Fruit fly (Drosophila melanogaster) whole organism, embryonic: Measurements from ENCODE around the gene Cow.

Experiments used
- Atf6 ChIP-seq: fragments of 200-800 bp; sonication (Bioruptor generic); IDR thresholded peaks from 2 replicates; pipeline ENCODE4 v1.3.6; 2022; ENCODE audit warnings: missing biosample characterization, missing genetic modification characterization
- B-H1 ChIP-seq: fragments of 200-800 bp; sonication (Bioruptor generic); IDR thresholded peaks from 3 replicates; pipeline ENCODE4 v1.3.6; 2022; ENCODE audit warnings: missing biosample characterization, missing genetic modification characterization
- CG11093 ChIP-seq: fragments of 200-800 bp; sonication (Bioruptor generic); IDR thresholded peaks from 3 replicates; pipeline ENCODE4 v1.3.6; 2022; ENCODE audit warnings: missing biosample characterization, missing genetic modification characterization
- CG12942 ChIP-seq: fragments of 200-800 bp; sonication (Bioruptor generic); optimal IDR thresholded peaks from 3 replicates; lab custom pipeline; 2016; ENCODE audit warnings: missing biosample characterization, missing genetic modification characterization
- CG13287 ChIP-seq: fragments of 200-800 bp; sonication (Bioruptor generic); IDR thresholded peaks from 2 replicates; pipeline ENCODE4 v1.3.6; 2022; ENCODE audit warnings: missing biosample characterization, missing genetic modification characterization; ENCODE audit not compliant: partially characterized antibody
- CG14014 ChIP-seq: fragments of 200-800 bp; sonication (Bioruptor generic); IDR thresholded peaks from 2 replicates; pipeline ENCODE4 v1.3.6; 2022; ENCODE audit warnings: missing biosample characterization, missing genetic modification characterization
- CG14965 ChIP-seq: fragments of 200-800 bp; sonication (Bioruptor generic); optimal IDR thresholded peaks from 2 replicates; lab custom pipeline; 2016; ENCODE audit warnings: missing biosample characterization, missing genetic modification characterization, borderline replicate concordance
- CG15011 ChIP-seq: fragments of 200-800 bp; sonication (Bioruptor generic); optimal IDR thresholded peaks from 3 replicates; lab custom pipeline; 2018; ENCODE audit warnings: missing biosample characterization, mild to moderate bottlenecking, missing genetic modification characterization
- CG1647 ChIP-seq: fragments of 200-800 bp; sonication (Bioruptor generic); optimal IDR thresholded peaks from 3 replicates; lab custom pipeline; 2016; ENCODE audit warnings: missing biosample characterization, missing genetic modification characterization
- CG17385 ChIP-seq: fragments of 200-800 bp; sonication (Bioruptor generic); optimal IDR thresholded peaks from 3 replicates; lab custom pipeline; 2018; ENCODE audit warnings: missing biosample characterization, mild to moderate bottlenecking, missing genetic modification characterization
- CG1792 ChIP-seq: fragments of 200-800 bp; sonication (Bioruptor generic); optimal IDR thresholded peaks from 2 replicates; lab custom pipeline; 2016; ENCODE audit warnings: missing biosample characterization, missing genetic modification characterization
- CG30403 ChIP-seq: fragments of 200-800 bp; sonication (Bioruptor generic); optimal IDR thresholded peaks from 3 replicates; lab custom pipeline; 2016; ENCODE audit warnings: missing biosample characterization, missing genetic modification characterization
- CG4617 ChIP-seq: fragments of 200-800 bp; sonication (Bioruptor generic); optimal IDR thresholded peaks from 3 replicates; lab custom pipeline; 2016; ENCODE audit warnings: missing biosample characterization, missing genetic modification characterization, borderline replicate concordance
- CG6791 ChIP-seq: fragments of 200-800 bp; sonication (Bioruptor generic); IDR thresholded peaks from 3 replicates; pipeline ENCODE4 v1.3.6; 2022; ENCODE audit warnings: missing biosample characterization, missing genetic modification characterization; ENCODE audit not compliant: partially characterized antibody
- CG7357 ChIP-seq: fragments of 200-800 bp; sonication (Bioruptor generic); IDR thresholded peaks from 3 replicates; pipeline ENCODE4 v1.3.6; 2022; ENCODE audit warnings: missing biosample characterization, missing genetic modification characterization
- CG7786 ChIP-seq: fragments of 200-800 bp; sonication (Bioruptor generic); optimal IDR thresholded peaks from 2 replicates; lab custom pipeline; 2016; ENCODE audit warnings: missing biosample characterization, missing genetic modification characterization
- CG8478 ChIP-seq: fragments of >200 bp; optimal IDR thresholded peaks from 2 replicates; lab custom pipeline; 2018
- CG8944 ChIP-seq: fragments of 200-800 bp; sonication (Bioruptor generic); optimal IDR thresholded peaks from 3 replicates; lab custom pipeline; 2016; ENCODE audit warnings: missing biosample characterization, missing genetic modification characterization
- CG9932 ChIP-seq: fragments of 200-800 bp; sonication (Bioruptor generic); IDR thresholded peaks from 2 replicates; pipeline ENCODE4 v1.3.6; 2022; ENCODE audit warnings: missing biosample characterization, missing genetic modification characterization
- CoRest ChIP-seq: fragments of 200-800 bp; sonication (Bioruptor generic); optimal IDR thresholded peaks from 3 replicates; lab custom pipeline; 2018; ENCODE audit warnings: missing biosample characterization, mild to moderate bottlenecking, missing genetic modification characterization, moderate library complexity
- D19B ChIP-seq: fragments of 200-800 bp; sonication (Bioruptor generic); optimal IDR thresholded peaks from 2 replicates; lab custom pipeline; 2017; ENCODE audit warnings: missing biosample characterization, mild to moderate bottlenecking, missing genetic modification characterization
- Deaf1 ChIP-seq: fragments of 200-800 bp; optimal IDR thresholded peaks from 3 replicates; lab custom pipeline; 2019; ENCODE audit warnings: missing biosample characterization, mild to moderate bottlenecking, missing genetic modification characterization, moderate library complexity
- Dip3 ChIP-seq: fragments of 200-800 bp; sonication (Bioruptor generic); optimal IDR thresholded peaks from 3 replicates; lab custom pipeline; 2016; ENCODE audit warnings: missing biosample characterization, missing genetic modification characterization
- H15 ChIP-seq: fragments of 200-800 bp; sonication (Bioruptor generic); IDR thresholded peaks from 3 replicates; pipeline ENCODE4 v1.3.6; 2022; ENCODE audit warnings: missing biosample characterization, missing genetic modification characterization
- Hmx ChIP-seq: fragments of 200-800 bp; sonication (Bioruptor generic); optimal IDR thresholded peaks from 2 replicates; lab custom pipeline; 2016; ENCODE audit warnings: missing biosample characterization, missing genetic modification characterization
- Hr78 ChIP-seq, 2 experiments: fragments of 200-800 bp in 1 of 2; fragments of >200 bp in 1 of 2; sonication (Bioruptor generic) in 1 of 2; optimal IDR thresholded peaks; 2 replicates each; lab custom pipeline; 2017 to 2019; ENCODE audit warnings: missing biosample characterization in 2 of 2, missing genetic modification characterization in 2 of 2, mild to moderate bottlenecking in 1 of 2, moderate library complexity in 1 of 2
- MTF-1 ChIP-seq: fragments of 200-800 bp; sonication (Bioruptor generic); optimal IDR thresholded peaks from 2 replicates; lab custom pipeline; 2018; ENCODE audit warnings: missing biosample characterization, mild to moderate bottlenecking, missing genetic modification characterization, borderline replicate concordance
- Med ChIP-seq: fragments of 200-800 bp; sonication (Bioruptor generic); peaks from one replicate; lab custom pipeline; 2016; ENCODE audit warnings: missing biosample characterization, missing genetic modification characterization, mild to moderate bottlenecking, inconsistent platforms, moderate library complexity
- Meics ChIP-seq: fragments of 200-800 bp; sonication (Bioruptor generic); optimal IDR thresholded peaks from 2 replicates; lab custom pipeline; 2017; ENCODE audit warnings: missing biosample characterization, mild to moderate bottlenecking, missing genetic modification characterization
- Myb ChIP-seq: fragments of 200-800 bp; sonication (Bioruptor generic); optimal IDR thresholded peaks from 2 replicates; lab custom pipeline; 2016; ENCODE audit warnings: missing biosample characterization, missing genetic modification characterization
- Side ChIP-seq: fragments of 200-800 bp; sonication (Bioruptor generic); optimal IDR thresholded peaks from 2 replicates; lab custom pipeline; 2016; ENCODE audit warnings: missing biosample characterization, missing genetic modification characterization
- Stat92E ChIP-seq, 3 experiments: fragments of >200 bp in 2 of 3; fragments of 200-800 bp in 1 of 3; sonication (Bioruptor generic) in 1 of 3; optimal IDR thresholded peaks; 2 replicates each; lab custom pipeline; 2017 to 2019; ENCODE audit warnings: missing biosample characterization in 3 of 3, missing genetic modification characterization in 3 of 3, mild to moderate bottlenecking in 1 of 3, moderate library complexity in 1 of 3
- Tbp ChIP-seq: fragments of >200 bp; optimal IDR thresholded peaks from 2 replicates; lab custom pipeline; 2018; ENCODE audit warnings: missing biosample characterization, missing genetic modification characterization
- amos ChIP-seq: fragments of 200-800 bp; sonication (Bioruptor generic); IDR thresholded peaks from 2 replicates; pipeline ENCODE4 v1.3.6; 2022; ENCODE audit warnings: missing biosample characterization, missing genetic modification characterization; ENCODE audit not compliant: partially characterized antibody
- ato ChIP-seq: fragments of 200-800 bp; sonication (Bioruptor generic); IDR thresholded peaks from 2 replicates; pipeline ENCODE4 v1.3.6; 2022; ENCODE audit warnings: missing biosample characterization, missing genetic modification characterization; ENCODE audit not compliant: partially characterized antibody
- bbx ChIP-seq: fragments of 200-800 bp; sonication (Bioruptor generic); IDR thresholded peaks from 2 replicates; pipeline ENCODE4 v1.3.6; 2022; ENCODE audit warnings: missing biosample characterization, missing genetic modification characterization; ENCODE audit not compliant: partially characterized antibody
- bigmax ChIP-seq: fragments of 200-800 bp; sonication (Bioruptor generic); optimal IDR thresholded peaks from 2 replicates; lab custom pipeline; 2018; ENCODE audit warnings: missing biosample characterization, mild to moderate bottlenecking, missing genetic modification characterization
- danr ChIP-seq: fragments of 200-800 bp; sonication (Bioruptor generic); IDR thresholded peaks from 2 replicates; pipeline ENCODE4 v1.3.6; 2022; ENCODE audit warnings: missing biosample characterization, missing genetic modification characterization
- ems ChIP-seq: fragments of 200-800 bp; sonication (Bioruptor generic); optimal IDR thresholded peaks from 3 replicates; lab custom pipeline; 2016; ENCODE audit warnings: missing biosample characterization, missing genetic modification characterization
- hb ChIP-seq: fragments of 200-800 bp; sonication (Bioruptor generic); IDR thresholded peaks from 3 replicates; pipeline ENCODE4 v1.3.6; 2022; ENCODE audit warnings: missing biosample characterization, missing genetic modification characterization; ENCODE audit not compliant: partially characterized antibody
- jing ChIP-seq: fragments of 200-800 bp; sonication (Bioruptor generic); optimal IDR thresholded peaks from 2 replicates; lab custom pipeline; 2018; ENCODE audit warnings: missing biosample characterization, mild to moderate bottlenecking, missing genetic modification characterization
- kay ChIP-seq: fragments of 200-800 bp; sonication (Bioruptor generic); optimal IDR thresholded peaks from 2 replicates; lab custom pipeline; 2016; ENCODE audit warnings: missing biosample characterization, missing genetic modification characterization
- nerfin-1 ChIP-seq: fragments of 200-800 bp; sonication (Bioruptor generic); optimal IDR thresholded peaks from 3 replicates; lab custom pipeline; 2019; ENCODE audit warnings: missing biosample characterization, mild to moderate bottlenecking, missing genetic modification characterization, moderate library complexity
- phol ChIP-seq: fragments of 200-800 bp; sonication (Bioruptor generic); optimal IDR thresholded peaks from 3 replicates; lab custom pipeline; 2018; ENCODE audit warnings: missing biosample characterization, mild to moderate bottlenecking, missing genetic modification characterization, moderate library complexity
- pum ChIP-seq: fragments of 200-800 bp; sonication (Bioruptor generic); optimal IDR thresholded peaks from 2 replicates; lab custom pipeline; 2016; ENCODE audit warnings: missing biosample characterization, missing genetic modification characterization
- ro ChIP-seq: fragments of 200-800 bp; sonication (Bioruptor generic); IDR thresholded peaks from 2 replicates; pipeline ENCODE4 v1.3.6; 2022; ENCODE audit warnings: missing biosample characterization, missing genetic modification characterization
- zen ChIP-seq: fragments of 200-800 bp; sonication (Bioruptor generic); optimal IDR thresholded peaks from 3 replicates; lab custom pipeline; 2018; ENCODE audit warnings: missing biosample characterization, mild to moderate bottlenecking, missing genetic modification characterization, moderate library complexity
- zf30C ChIP-seq: fragments of 200-800 bp; sonication (Bioruptor generic); optimal IDR thresholded peaks from 3 replicates; lab custom pipeline; 2018; ENCODE audit warnings: missing biosample characterization, mild to moderate bottlenecking, missing genetic modification characterization
- zfh1 ChIP-seq: fragments of 200-800 bp; sonication (Bioruptor generic); IDR thresholded peaks from 3 replicates; pipeline ENCODE4 v1.3.6; 2022; ENCODE audit warnings: missing biosample characterization, missing genetic modification characterization

Gene Cow

dm6 chr3R:23112680-23113362 is at the start of gene Cow (continued):
- TF ChIP-seq D19B (GFP tag; lab: Kevin White, UChicago) (peak; percentile 5), zfh1 (GFP tag; lab: Robert Waterston, UW) (peak; percentile 56; the same call in 2 of the 3 replicates), CG7786 (GFP tag; lab: Kevin White, UChicago) (peak; percentile 38), CG30403 (GFP tag; lab: Kevin White, UChicago) (peak; percentile 65), ato (GFP tag; lab: Robert Waterston, UW) (no peak), Med (GFP tag; lab: Kevin White, UChicago) (peak; percentile 94), Myb (GFP tag; lab: Kevin White, UChicago) (peak; percentile 32), CG11093 (no peak), jing (GFP tag; lab: Kevin White, UChicago) (no peak), kay (peak; percentile 36), Atf6 (peak; percentile 62; the same call in 1 of the 2 replicates), hb (GFP tag; lab: Robert Waterston, UW) (no peak), CG12942 (peak; percentile 28), CG8478 (lab: Kevin White, UChicago) (no peak), B-H1 (GFP tag; lab: Robert Waterston, UW) (peak; percentile 49), Stat92E (GFP tag; optimal IDR thresholded peaks at IDR 0.05; lab: Kevin White, UChicago) (no peak), CG1792 (GFP tag; lab: Kevin White, UChicago) (no peak), CG14965 (GFP tag; lab: Kevin White, UChicago) (no peak), CG7357 (GFP tag; lab: Robert Waterston, UW) (no peak), zf30C (GFP tag; lab: Kevin White, UChicago) (peak; percentile 46), CG9932 (GFP tag; lab: Robert Waterston, UW) (peak; percentile 70), Deaf1 (tag; lab: Kevin White, UChicago) (peak; percentile 55), CG4617 (GFP tag; lab: Kevin White, UChicago) (no peak), CG14014 (GFP tag; lab: Robert Waterston, UW) (peak; percentile 82), MTF-1 (GFP tag; lab: Kevin White, UChicago) (no peak), Hmx (GFP tag; lab: Kevin White, UChicago) (no peak), CG17385 (peak; percentile 51), CoRest (peak; percentile 54), zen (no peak), danr (GFP tag; lab: Robert Waterston, UW) (0 out of 2 replicates have a peak, but pooled peaks have one; percentile 15), Side (GFP tag; lab: Kevin White, UChicago) (peak; percentile 36), ro (GFP tag; lab: Robert Waterston, UW) (peak; percentile 30), CG6791 (no peak), amos (GFP tag; lab: Robert Waterston, UW) (no peak), phol (peak; percentile 52), ems (GFP tag; lab: Kevin White, UChicago) (peak; percentile 36), CG8944 (GFP tag; lab: Kevin White, UChicago) (no peak), Dip3 (peak; percentile 54), nerfin-1 (tag; lab: Kevin White, UChicago) (peak; percentile 40), Meics (GFP tag; lab: Kevin White, UChicago) (peak; percentile 84), H15 (GFP tag; lab: Robert Waterston, UW) (peak; percentile 59; the same call in 1 of the 3 replicates), Tbp (no peak), bigmax (no peak), CG15011 (peak; percentile 3), bbx (GFP tag; lab: Robert Waterston, UW) (no peak), Hr78 (GFP tag; optimal IDR thresholded peaks at IDR 0.05; lab: Kevin White, UChicago) (no peak), CG1647 (GFP tag; lab: Kevin White, UChicago) (no peak), CG13287 (no peak), pum (peak; percentile 46)
